Worm (Caenorhabditis elegans) whole organism, midembryonic: ENCODE measurements around the gene epi-1.

ENCODE experiments used
- cog-1 ChIP-seq: sonication (generic microtip); optimal IDR thresholded peaks from 2 replicates; lab custom pipeline; 2016; ENCODE audit warnings: missing genetic modification characterization, missing compliant biosample characterization
- flt-1 ChIP-seq: fragments of 200-800 bp; sonication (Bioruptor generic); IDR thresholded peaks from 2 replicates; pipeline ENCODE4 v1.3.6; 2022; ENCODE audit warnings: missing genetic modification characterization, missing compliant biosample characterization
- klf-2 ChIP-seq: fragments of 200-800 bp; sonication (Bioruptor generic); conservative IDR thresholded peaks from 2 replicates; pipeline ENCODE4 v1.3.6; 2022; ENCODE audit warnings: missing genetic modification reagents, missing genetic modification characterization, missing compliant biosample characterization
- med-1 ChIP-seq: sonication (generic microtip); optimal IDR thresholded peaks from 2 replicates; lab custom pipeline; 2017; ENCODE audit warnings: missing genetic modification characterization, mild to moderate bottlenecking, missing compliant biosample characterization, antibody characterized with exemption, missing genetic modification reagents; ENCODE audit not compliant: insufficient read depth
- ref-1 ChIP-seq: fragments of 200-800 bp; sonication (Bioruptor generic); conservative IDR thresholded peaks from 2 replicates; pipeline ENCODE4 v1.3.6; 2022; ENCODE audit warnings: missing genetic modification reagents, missing genetic modification characterization, missing compliant biosample characterization
- ztf-23 ChIP-seq: fragments of 200-800 bp; sonication (Bioruptor generic); IDR thresholded peaks from 2 replicates; pipeline ENCODE4 v1.3.6; 2022; ENCODE audit warnings: missing genetic modification reagents, missing genetic modification characterization, missing compliant biosample characterization

- no peak for TF ChIP-seq ztf-23
- no peak for TF ChIP-seq klf-2
- no peak for TF ChIP-seq med-1 (GFP tag; lab: Kevin White, UChicago)
- TF ChIP-seq cog-1 (tag; lab: Kevin White, UChicago): no peak
- TF ChIP-seq ref-1 (GFP tag; lab: Robert Waterston, UW): no peak
- no peak for TF ChIP-seq flt-1
Observed at ce11 chrIV:10638977-10639376, 27.6 kb upstream of the epi-1 start, which contains the start of gene F56C4.2.
